Fruit fly (Drosophila melanogaster) whole organism: ENCODE results near the gene RhoGEF4.

Source experiments
- CG8478 ChIP-seq: fragments of >200 bp; optimal IDR thresholded peaks from 2 replicates; lab custom pipeline; 2018; ENCODE audit warnings: inconsistent platforms
- Dll ChIP-seq: fragments of >200 bp; optimal IDR thresholded peaks from 2 replicates; lab custom pipeline; 2017
- EcR ChIP-seq, 2 experiments: fragments of >200 bp; optimal IDR thresholded peaks; 2 replicates each; lab custom pipeline; 2017; ENCODE audit warnings: missing biosample characterization in 2 of 2, missing genetic modification characterization in 2 of 2, missing genetic modification reagents in 2 of 2
- pan ChIP-seq: fragments of >200 bp; optimal IDR thresholded peaks from 2 replicates; lab custom pipeline; 2017
- psq ChIP-seq: fragments of >200 bp; optimal IDR thresholded peaks from 2 replicates; lab custom pipeline; 2017
- usp ChIP-seq: fragments of >200 bp; optimal IDR thresholded peaks from 2 replicates; lab custom pipeline; 2017; ENCODE audit warnings: missing biosample characterization, missing genetic modification characterization, mixed read lengths

RhoGEF4 gene

dm6 chr3L:7356386-7357117, 33.3 kb upstream of the RhoGEF4 start, which contains the start of gene CTCF:
Gene CTCF (minus strand): TSS chr3L:7356713.
- no peak for TF ChIP-seq usp
- no peak for TF ChIP-seq EcR (GFP tag; optimal IDR thresholded peaks at IDR 0.05; lab: Kevin White, UChicago)
- no peak for TF ChIP-seq CG8478 (lab: Kevin White, UChicago)
- TF ChIP-seq psq (lab: Kevin White, UChicago), result no peak
- TF ChIP-seq pan (lab: Kevin White, UChicago), result no peak
- no peak for TF ChIP-seq Dll (lab: Kevin White, UChicago)

- TF ChIP-seq usp (no peak), psq (lab: Kevin White, UChicago) (no peak), Dll (lab: Kevin White, UChicago) (no peak)
Measured at dm6 chr3L:7349311-7349710, 26.1 kb upstream of the RhoGEF4 start.

DNA sequence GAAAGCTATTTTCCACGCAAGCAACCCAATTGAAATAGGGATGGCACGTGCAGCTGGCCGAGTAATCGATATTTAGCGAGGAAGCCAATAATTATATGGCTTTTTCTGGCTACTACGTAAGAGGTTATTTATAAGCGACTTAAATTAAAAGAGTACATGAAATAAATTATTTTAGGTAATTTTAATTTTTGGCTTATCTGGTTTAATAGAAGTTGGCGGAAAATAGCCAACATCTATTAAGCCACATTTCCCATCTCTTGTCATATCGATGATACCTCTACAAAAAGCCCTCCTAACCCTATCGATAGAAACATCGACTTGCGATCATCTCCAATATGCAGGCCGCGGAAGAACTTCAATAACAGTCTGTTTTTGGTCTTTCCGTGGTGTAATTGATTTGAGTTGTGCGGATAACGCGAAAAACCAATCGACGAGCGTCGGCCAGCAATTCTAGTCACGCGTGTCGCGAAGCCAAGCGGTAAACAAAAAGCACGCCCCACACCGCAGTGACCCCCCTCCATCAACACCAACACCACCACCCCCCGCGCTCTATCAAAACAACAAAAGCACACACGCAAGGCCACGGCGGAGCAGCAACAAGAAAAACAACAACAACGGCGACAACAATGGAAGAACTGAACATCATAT, 24.9 kb upstream of the RhoGEF4 start, which contains the start of the genes Srp19 and qm:
Gene Srp19, minus strand, starts transcription at position 51 of the 648 bp plus-strand sequence.
Gene qm, plus strand, starts transcription at position 330 of the 648 bp plus-strand sequence.
- TF ChIP-seq pan (lab: Kevin White, UChicago) (no peak), Dll (lab: Kevin White, UChicago) (no peak)

- TF ChIP-seq EcR (GFP tag; optimal IDR thresholded peaks at IDR 0.05; lab: Kevin White, UChicago) (no peak), Dll (lab: Kevin White, UChicago) (no peak), CG8478 (lab: Kevin White, UChicago) (no peak), pan (lab: Kevin White, UChicago) (no peak), usp (no peak), psq (lab: Kevin White, UChicago) (no peak)
Measured at dm6 chr3L:7346951-7347350, 23.7 kb upstream of the RhoGEF4 start, which contains the start of gene CG14834. Gene CG14834 (minus strand): TSS chr3L:7347123.

DNA sequence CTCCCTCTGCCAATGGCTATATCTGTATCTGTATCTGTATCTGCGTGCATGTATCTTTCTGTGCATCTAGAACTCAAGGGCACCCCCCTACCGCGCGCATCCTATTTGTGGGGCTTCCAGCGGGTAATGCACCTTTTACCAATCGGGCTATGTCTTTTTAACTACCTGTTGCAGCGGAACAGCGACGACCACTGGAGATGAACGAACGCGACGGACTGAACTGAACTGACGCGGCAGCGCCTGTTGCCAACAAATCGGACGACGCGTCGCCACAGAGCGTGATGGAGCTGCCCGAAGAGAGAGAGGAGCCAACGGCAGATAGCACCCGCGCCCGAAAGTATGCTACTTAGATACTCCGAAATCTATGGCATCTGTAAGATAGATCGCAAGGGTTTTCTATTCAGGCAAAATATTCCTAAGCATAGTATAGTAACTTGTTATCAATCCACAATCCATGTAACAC, 21.8 kb upstream of the RhoGEF4 start, which contains the start of gene Cln7:
Gene Cln7, minus strand, starts transcription at position 219 of the 463 bp plus-strand sequence.
- TF ChIP-seq Dll (lab: Kevin White, UChicago) (peak; percentile 12), psq (lab: Kevin White, UChicago) (no peak), EcR (GFP tag; optimal IDR thresholded peaks at IDR 0.05; lab: Kevin White, UChicago) (no peak)

- no peak for TF ChIP-seq pan (lab: Kevin White, UChicago)
- no peak for TF ChIP-seq EcR (GFP tag; optimal IDR thresholded peaks at IDR 0.05; lab: Kevin White, UChicago)
- TF ChIP-seq CG8478 (lab: Kevin White, UChicago), result no peak
- no peak for TF ChIP-seq usp
- TF ChIP-seq Dll (lab: Kevin White, UChicago), result no peak
- TF ChIP-seq psq (lab: Kevin White, UChicago), result no peak
Measured at dm6 chr3L:7344001-7344400, 20.8 kb upstream of the RhoGEF4 start.

DNA sequence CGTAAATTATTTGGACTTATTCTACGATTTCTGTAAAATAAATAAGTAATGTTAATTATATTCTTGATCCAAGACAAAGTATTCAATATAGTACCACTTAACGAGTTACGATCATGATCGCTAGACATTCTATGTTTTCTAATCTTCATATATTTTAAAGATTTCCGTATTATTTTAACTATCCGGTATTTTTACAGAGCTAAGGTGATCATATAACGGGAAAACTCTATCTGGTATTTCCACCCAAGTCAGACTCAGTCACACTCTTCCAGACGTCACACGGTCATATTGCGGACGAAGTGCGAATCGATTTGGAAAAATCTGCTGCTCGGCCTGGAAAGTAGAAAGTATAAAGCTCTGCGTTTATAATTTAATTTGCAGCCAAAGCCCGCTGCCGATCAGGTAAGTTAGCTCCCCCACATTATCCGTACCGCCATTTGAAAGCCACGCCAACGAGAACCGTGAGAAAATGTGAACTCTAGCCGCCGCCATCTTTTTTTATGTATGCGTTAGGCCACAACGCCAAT, 16.1 kb upstream of the RhoGEF4 start, which contains the start of the genes lark and eco:
Gene lark, plus strand, starts transcription at position 51 of the 527 bp plus-strand sequence.
Gene eco, minus strand, starts transcription at position 125 of the 527 bp plus-strand sequence.
- no peak for TF ChIP-seq usp
- no peak for TF ChIP-seq CG8478 (lab: Kevin White, UChicago)
- no peak for TF ChIP-seq pan (lab: Kevin White, UChicago)
- TF ChIP-seq psq (lab: Kevin White, UChicago), result no peak
- no peak for TF ChIP-seq EcR (GFP tag; optimal IDR thresholded peaks at IDR 0.05; lab: Kevin White, UChicago)
- TF ChIP-seq Dll (lab: Kevin White, UChicago), result no peak

DNA sequence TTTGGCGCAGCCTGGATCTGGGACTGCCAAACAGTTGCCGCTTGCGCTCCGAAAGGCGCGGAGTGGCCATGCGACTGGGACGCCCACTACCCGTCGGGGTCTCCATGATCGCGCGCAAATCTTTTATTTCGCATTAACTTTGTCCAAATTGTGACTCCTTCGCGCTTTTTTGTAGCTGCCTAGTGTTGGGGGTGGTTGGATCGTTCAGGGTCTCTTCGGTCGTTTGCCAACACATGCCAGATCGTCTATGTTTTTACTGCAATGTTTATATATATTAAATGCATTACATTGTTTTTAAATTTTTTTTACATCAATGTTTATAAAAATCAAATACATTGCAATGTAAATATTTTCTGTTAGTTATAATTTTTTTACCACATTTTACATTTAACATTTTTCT, 15.6 kb upstream of the RhoGEF4 start:
- TF ChIP-seq psq (lab: Kevin White, UChicago), result no peak
- no peak for TF ChIP-seq usp
- TF ChIP-seq pan (lab: Kevin White, UChicago), result no peak
- no peak for TF ChIP-seq Dll (lab: Kevin White, UChicago)
- no peak for TF ChIP-seq CG8478 (lab: Kevin White, UChicago)

DNA sequence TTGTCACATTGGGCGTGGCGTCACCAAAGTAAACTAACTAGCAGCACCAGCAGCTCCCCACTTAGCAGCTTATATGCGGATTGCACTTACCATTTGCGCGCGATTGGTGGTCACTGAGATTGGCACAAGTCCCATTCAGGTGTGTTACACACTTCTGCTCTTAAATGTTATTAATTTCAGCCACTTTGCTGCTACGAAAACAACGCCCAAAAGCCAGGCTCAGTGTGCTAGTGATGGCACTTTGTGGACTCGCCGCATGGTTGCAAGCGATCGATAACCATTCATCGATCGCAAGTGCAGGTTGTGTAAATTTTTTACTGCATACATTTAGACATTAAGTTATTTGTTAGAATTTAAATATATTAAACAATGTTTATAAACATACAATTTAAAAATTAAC, 11.8 kb upstream of the RhoGEF4 start, which contains the start of the genes wrm1 and wrm2:
Gene wrm1, minus strand, starts transcription at position 237 of the 400 bp plus-strand sequence.
Gene wrm2, minus strand, starts transcription at position 237 of the 400 bp plus-strand sequence.
- TF ChIP-seq Dll (lab: Kevin White, UChicago), result no peak
- TF ChIP-seq CG8478 (lab: Kevin White, UChicago), result no peak
- no peak for TF ChIP-seq psq (lab: Kevin White, UChicago)

- TF ChIP-seq psq (lab: Kevin White, UChicago) (no peak), CG8478 (lab: Kevin White, UChicago) (no peak), EcR (GFP tag; optimal IDR thresholded peaks at IDR 0.05; lab: Kevin White, UChicago) (no peak), Dll (lab: Kevin White, UChicago) (no peak), usp (no peak)
Measured at dm6 chr3L:7328567-7329253, 5.5 kb upstream of the RhoGEF4 start, which contains the start of the genes mrva, CG42307 and mus312. Gene mrva (minus strand): TSS chr3L:7328842. Gene CG42307 (plus strand): TSS chr3L:7329132. Gene mus312 (plus strand): TSS chr3L:7329132.

DNA sequence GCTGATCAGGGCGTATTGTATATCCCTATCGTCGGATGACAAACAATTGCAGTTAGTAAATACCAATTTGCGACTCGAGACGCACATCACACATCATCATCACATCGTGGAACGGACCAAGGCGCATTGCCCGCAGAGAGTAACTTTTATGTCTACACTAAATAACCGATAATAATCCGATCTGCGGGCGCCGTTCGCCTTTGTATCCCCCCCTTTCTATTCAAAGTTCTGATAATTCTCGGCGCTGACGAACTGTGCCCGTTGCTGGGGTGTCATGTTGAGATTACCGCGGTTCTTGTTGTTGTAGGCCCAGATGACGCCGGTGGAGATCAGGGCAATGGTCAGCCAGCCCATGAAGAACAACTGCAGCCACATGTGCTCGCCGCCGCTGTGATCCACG, 3.5 kb upstream of the RhoGEF4 start:
- TF ChIP-seq CG8478 (lab: Kevin White, UChicago), result no peak
- TF ChIP-seq Dll (lab: Kevin White, UChicago), result no peak
- no peak for TF ChIP-seq EcR (GFP tag; optimal IDR thresholded peaks at IDR 0.05; lab: Kevin White, UChicago)
- TF ChIP-seq psq (lab: Kevin White, UChicago), result no peak
- TF ChIP-seq usp, result no peak
- TF ChIP-seq pan (lab: Kevin White, UChicago), result no peak
